Worm (Caenorhabditis elegans) whole organism, mixed stage, embryonic: ENCODE data around the gene par-4.

Experiments used
- mep-1 ChIP-seq: fragments of 150-350 bp; optimal IDR thresholded peaks from 2 replicates; lab custom pipeline; 2017; ENCODE audit warnings: missing biosample characterization, missing genetic modification reagents, missing genetic modification characterization, inconsistent platforms
- snpc-4 ChIP-seq: fragments of 150-350 bp; optimal IDR thresholded peaks from 2 replicates; lab custom pipeline; 2014; ENCODE audit warnings: missing biosample characterization, missing genetic modification characterization
- unc-62 ChIP-seq: fragments of 150-350 bp; optimal IDR thresholded peaks from 2 replicates; lab custom pipeline; 2014; ENCODE audit warnings: missing biosample characterization, missing genetic modification reagents, missing genetic modification characterization

- TF ChIP-seq snpc-4 (no peak), mep-1 (tag; lab: Kevin White, UChicago) (no peak), unc-62 (no peak)
Observed at ce11 chrV:18146077-18146476, 47.6 kb downstream of the par-4 start, which contains the start of gene C14A6.3.
